Fruit fly (Drosophila melanogaster): Measurements from ENCODE around the gene Brd.

Gene Brd

dm6 chr3L:14956288-14957032 lies 16.0 kb upstream of the Brd start (continued):
- TF ChIP-seq CG5953 (GFP tag; IDR thresholded peaks at IDR 0.05) (no peak), phol (tag; optimal IDR thresholded peaks at IDR 0.05) (no peak), CG6683 (GFP tag; optimal IDR thresholded peaks at IDR 0.05) (no peak), nom (GFP tag; optimal IDR thresholded peaks at IDR 0.05) (no peak), CG9215 (GFP tag; IDR thresholded peaks at IDR 0.05) (no peak), Dll (GFP tag; IDR thresholded peaks at IDR 0.05; ENCODE audit: partially characterized antibody) (no peak), ara (GFP tag; IDR thresholded peaks at IDR 0.05) (no peak; the same call in 1 of the 2 replicates), gt (GFP tag; IDR thresholded peaks at IDR 0.05) (no peak), CG8089 (GFP tag; optimal IDR thresholded peaks at IDR 0.05) (no peak), NC2α (GFP tag; optimal IDR thresholded peaks at IDR 0.05) (peak; percentile 14), Ptx1 (GFP tag; IDR thresholded peaks at IDR 0.05) (no peak), usp (GFP tag; optimal IDR thresholded peaks at IDR 0.05) (no peak), BEAF-32 (GFP tag; optimal IDR thresholded peaks at IDR 0.05) (no peak), CG3281 (GFP tag; optimal IDR thresholded peaks at IDR 0.05) (no peak), Sin3A (optimal IDR thresholded peaks at IDR 0.05) (no peak), Optix (GFP tag; IDR thresholded peaks at IDR 0.05) (no peak), Side (GFP tag; optimal IDR thresholded peaks at IDR 0.05) (peak; percentile 59), bcd (GFP tag; optimal IDR thresholded peaks at IDR 0.05) (no peak), CG9437 (GFP tag; optimal IDR thresholded peaks at IDR 0.05) (no peak), inv (GFP tag; IDR thresholded peaks at IDR 0.05; ENCODE audit: partially characterized antibody) (no peak), ci (GFP tag; IDR thresholded peaks at IDR 0.05) (no peak), otp (GFP tag; IDR thresholded peaks at IDR 0.05) (no peak), Sox102F (GFP tag; optimal IDR thresholded peaks at IDR 0.05) (no peak), CG17568 (GFP tag; optimal IDR thresholded peaks at IDR 0.05) (peak; percentile 66), Gsc (GFP tag; IDR thresholded peaks at IDR 0.05) (no peak), CG14860 (GFP tag; IDR thresholded peaks at IDR 0.05; ENCODE audit: partially characterized antibody) (no peak), Aef1 (GFP tag; IDR thresholded peaks at IDR 0.05) (no peak), CG3163 (GFP tag; optimal IDR thresholded peaks at IDR 0.05) (no peak), pita (GFP tag; optimal IDR thresholded peaks at IDR 0.05) (no peak), CG12219 (GFP tag; optimal IDR thresholded peaks at IDR 0.05) (peak; percentile 20), Mad (GFP tag; optimal IDR thresholded peaks at IDR 0.05) (peak; percentile 8), Lpt (GFP tag; optimal IDR thresholded peaks at IDR 0.05) (no peak), CG4730 (GFP tag; IDR thresholded peaks at IDR 0.05) (no peak), CG12659 (GFP tag; optimal IDR thresholded peaks at IDR 0.05) (no peak), pros (GFP tag; optimal IDR thresholded peaks at IDR 0.05) (peak; percentile 65), grn (GFP tag; optimal IDR thresholded peaks at IDR 0.05) (peak; percentile 88), CG14014 (GFP tag; IDR thresholded peaks at IDR 0.05) (no peak), CG5180 (GFP tag; optimal IDR thresholded peaks at IDR 0.05) (no peak), CG4707 (GFP tag; optimal IDR thresholded peaks at IDR 0.05) (no peak), run (tag; optimal IDR thresholded peaks at IDR 0.05) (no peak), so (GFP tag; IDR thresholded peaks at IDR 0.05) (no peak), caup (GFP tag; optimal IDR thresholded peaks at IDR 0.05; ENCODE audit: severe bottlenecking) (no peak), oc (tag; optimal IDR thresholded peaks at IDR 0.05) (no peak), sim (GFP tag; IDR thresholded peaks at IDR 0.05) (no peak), sug (tag; optimal IDR thresholded peaks at IDR 0.05) (no peak), CG3847 (GFP tag; IDR thresholded peaks at IDR 0.05) (no peak), CG7271 (tag; optimal IDR thresholded peaks at IDR 0.05) (peak; percentile 92), seq (GFP tag; IDR thresholded peaks at IDR 0.05) (no peak), trh (GFP tag; optimal IDR thresholded peaks at IDR 0.05) (no peak), CG1233 (GFP tag; optimal IDR thresholded peaks at IDR 0.05) (peak; percentile 79), CG14667 (GFP tag; IDR thresholded peaks at IDR 0.05) (no peak)
